Worm (Caenorhabditis elegans): ENCODE data around the gene srw-138.
"Not testable (repeated sequence)": the region's sequence is repeated elsewhere in the genome, so short reads cannot be mapped to it uniquely, and the experiment has no call there.

- TF ChIP-seq C08G9.2 (tag; optimal IDR thresholded peaks at IDR 0.05); hlh-13 (GFP tag; optimal IDR thresholded peaks at IDR 0.05); tbx-2 (tag; optimal IDR thresholded peaks at IDR 0.05); elt-2 (tag; optimal IDR thresholded peaks at IDR 0.05); ama-1 (optimal IDR thresholded peaks at IDR 0.05): not testable (repeated sequence)
These were observed 10.8 kb downstream of the srw-138 start, which contains the start of gene srw-122 for ce11 chrV:2952102-2952501.
